Worm (Caenorhabditis elegans): Measurements from ENCODE around the gene lys-7.

- no peak for TF ChIP-seq nhr-12 (tag; optimal IDR thresholded peaks at IDR 0.05)
- TF ChIP-seq elt-1 (tag; optimal IDR thresholded peaks at IDR 0.05) = no peak
- TF ChIP-seq lsy-2 (tag; optimal IDR thresholded peaks at IDR 0.05) = no peak
- TF ChIP-seq sma-9 (GFP tag; optimal IDR thresholded peaks at IDR 0.05) = no peak
- TF ChIP-seq sma-9 (tag; optimal IDR thresholded peaks at IDR 0.05) = no peak
- TF ChIP-seq mdl-1 (tag; optimal IDR thresholded peaks at IDR 0.05) = no peak
- no peak for TF ChIP-seq R02D3.7 (tag; optimal IDR thresholded peaks at IDR 0.05)
- TF ChIP-seq F13H6.1 (tag; optimal IDR thresholded peaks at IDR 0.05) = no peak
- no peak for TF ChIP-seq unc-62 (GFP tag; optimal IDR thresholded peaks at IDR 0.05)
- TF ChIP-seq mab-5 (tag; optimal IDR thresholded peaks at IDR 0.05) = no peak
- no peak for TF ChIP-seq unc-39 (tag; optimal IDR thresholded peaks at IDR 0.05)
- TF ChIP-seq C34F6.9 (tag; optimal IDR thresholded peaks at IDR 0.05) = no peak
Measured at ce11 chrV:3496880-3497279, 14.5 kb upstream of the lys-7 start, which contains the start of gene C07G3.15.

Data from whole organism, L2 larva.